Worm (Caenorhabditis elegans) whole organism, L4 larva: ENCODE results near the gene gst-37.

ENCODE experiments used
- ZK546.5 ChIP-seq, 2 experiments: sonication (generic microtip); optimal IDR thresholded peaks; 2 replicates each; lab custom pipeline; 2017; ENCODE audit warnings: missing biosample characterization in 2 of 2, missing genetic modification characterization in 2 of 2
- daf-12 ChIP-seq: fragments of 150-350 bp; optimal IDR thresholded peaks from 2 replicates; lab custom pipeline; 2014; ENCODE audit warnings: missing biosample characterization, missing genetic modification reagents, missing genetic modification characterization
- lsy-2 ChIP-seq, 2 experiments: fragments of 150-350 bp in 1 of 2; sonication (generic microtip) in 1 of 2; optimal IDR thresholded peaks; 2 replicates each; lab custom pipeline; 2014 to 2017; ENCODE audit warnings: missing biosample characterization in 2 of 2, missing genetic modification characterization in 2 of 2
- nhr-28 ChIP-seq: fragments of 150-350 bp; optimal IDR thresholded peaks from 2 replicates; lab custom pipeline; 2014; ENCODE audit warnings: missing biosample characterization, missing genetic modification characterization

- TF ChIP-seq nhr-28 (peak; percentile 66), lsy-2 (tag; optimal IDR thresholded peaks at IDR 0.05; lab: Kevin White, UChicago) (peak; percentile 75 to 93), daf-12 (tag; lab: Kevin White, UChicago) (no peak), ZK546.5 (tag; optimal IDR thresholded peaks at IDR 0.05; lab: Kevin White, UChicago) (no peak)
Observed at ce11 chrV:1871768-1872296, 49.6 kb upstream of the gst-37 start, which contains the start of the genes T10B5.4 and cct-7.
